Fruit fly (Drosophila melanogaster) whole organism, embryonic: ENCODE data around the gene SCCRO4.
A peak's percentile ranks its signal among the peaks of the same experiment; 100 is the strongest.

Experiments
- Aef1 ChIP-seq: fragments of 200-800 bp; sonication (Bioruptor generic); IDR thresholded peaks from 3 replicates; pipeline ENCODE4 v1.3.6; 2022; ENCODE audit warnings: missing biosample characterization, missing genetic modification characterization
- Asciz ChIP-seq: fragments of 200-800 bp; sonication (Bioruptor generic); optimal IDR thresholded peaks from 2 replicates; lab custom pipeline; 2017; ENCODE audit warnings: missing biosample characterization, mild to moderate bottlenecking, missing genetic modification characterization, missing genetic modification reagents
- CG10267 ChIP-seq: fragments of 200-800 bp; sonication (Bioruptor generic); optimal IDR thresholded peaks from 2 replicates; lab custom pipeline; 2018; ENCODE audit warnings: missing biosample characterization, mild to moderate bottlenecking, missing genetic modification characterization, moderate library complexity
- CG11085 ChIP-seq: fragments of 200-800 bp; sonication (Bioruptor generic); IDR thresholded peaks from 2 replicates; pipeline ENCODE4 v1.3.6; 2022; ENCODE audit warnings: missing biosample characterization, missing genetic modification characterization
- CG12299 ChIP-seq: fragments of 200-800 bp; sonication (Bioruptor generic); optimal IDR thresholded peaks from 2 replicates; lab custom pipeline; 2018; ENCODE audit warnings: missing biosample characterization, mild to moderate bottlenecking, missing genetic modification characterization
- CG13775 ChIP-seq: fragments of 200-800 bp; sonication (Bioruptor generic); optimal IDR thresholded peaks from 3 replicates; lab custom pipeline; 2017; ENCODE audit warnings: missing biosample characterization, mild to moderate bottlenecking, missing genetic modification characterization
- CG14965 ChIP-seq: fragments of 200-800 bp; sonication (Bioruptor generic); optimal IDR thresholded peaks from 2 replicates; lab custom pipeline; 2016; ENCODE audit warnings: missing biosample characterization, missing genetic modification characterization, borderline replicate concordance
- CG15073 ChIP-seq: fragments of 200-800 bp; sonication (Bioruptor generic); optimal IDR thresholded peaks from 2 replicates; lab custom pipeline; 2016; ENCODE audit warnings: missing biosample characterization, missing genetic modification characterization
- CG15514 ChIP-seq: fragments of 200-800 bp; sonication (Bioruptor generic); optimal IDR thresholded peaks from 3 replicates; lab custom pipeline; 2017; ENCODE audit warnings: missing biosample characterization, missing genetic modification characterization, mild to moderate bottlenecking, moderate library complexity, missing genetic modification reagents
- CG18764 ChIP-seq: fragments of 200-800 bp; sonication (Bioruptor generic); optimal IDR thresholded peaks from 3 replicates; lab custom pipeline; 2016; ENCODE audit warnings: missing biosample characterization, missing genetic modification characterization
- CG31224 ChIP-seq: fragments of 200-800 bp; sonication (Bioruptor generic); IDR thresholded peaks from 2 replicates; pipeline ENCODE4 v1.3.6; 2022; ENCODE audit warnings: missing biosample characterization, missing genetic modification characterization
- CG31365 ChIP-seq: fragments of 200-800 bp; sonication (Bioruptor generic); optimal IDR thresholded peaks from 2 replicates; lab custom pipeline; 2018; ENCODE audit warnings: missing biosample characterization, mild to moderate bottlenecking, missing genetic modification characterization
- CG32767 ChIP-seq: fragments of 200-800 bp; sonication (Bioruptor generic); IDR thresholded peaks from 2 replicates; pipeline ENCODE4 v1.3.6; 2022; ENCODE audit warnings: missing biosample characterization, missing genetic modification characterization
- CG4730 ChIP-seq: fragments of 200-800 bp; sonication (Bioruptor generic); IDR thresholded peaks from 2 replicates; pipeline ENCODE4 v1.3.6; 2022; ENCODE audit warnings: missing biosample characterization, missing genetic modification characterization
- CG5953 ChIP-seq: fragments of 200-800 bp; sonication (Bioruptor generic); IDR thresholded peaks from 2 replicates; pipeline ENCODE4 v1.3.6; 2022; ENCODE audit warnings: missing biosample characterization, missing genetic modification characterization
- CG7357 ChIP-seq: fragments of 200-800 bp; sonication (Bioruptor generic); IDR thresholded peaks from 3 replicates; pipeline ENCODE4 v1.3.6; 2022; ENCODE audit warnings: missing biosample characterization, missing genetic modification characterization
- CG7839 ChIP-seq: fragments of 200-800 bp; sonication (Bioruptor generic); optimal IDR thresholded peaks from 3 replicates; lab custom pipeline; 2018; ENCODE audit warnings: missing biosample characterization, mild to moderate bottlenecking, missing genetic modification characterization, moderate library complexity
- CG7987 ChIP-seq: fragments of 200-800 bp; sonication (Bioruptor generic); optimal IDR thresholded peaks from 2 replicates; lab custom pipeline; 2018; ENCODE audit warnings: missing biosample characterization, mild to moderate bottlenecking, missing genetic modification characterization, moderate library complexity
- CG8089 ChIP-seq: fragments of 200-800 bp; sonication (Bioruptor generic); optimal IDR thresholded peaks from 3 replicates; lab custom pipeline; 2016; ENCODE audit warnings: missing biosample characterization, missing genetic modification characterization
- CG9817 ChIP-seq: fragments of 200-800 bp; sonication (Bioruptor generic); optimal IDR thresholded peaks from 2 replicates; lab custom pipeline; 2018; ENCODE audit warnings: missing biosample characterization, mild to moderate bottlenecking, missing genetic modification characterization, moderate library complexity
- CoRest ChIP-seq: fragments of 200-800 bp; sonication (Bioruptor generic); optimal IDR thresholded peaks from 3 replicates; lab custom pipeline; 2018; ENCODE audit warnings: missing biosample characterization, mild to moderate bottlenecking, missing genetic modification characterization, moderate library complexity
- Ets65A ChIP-seq: fragments of 200-800 bp; sonication (Bioruptor generic); peaks from one replicate; lab custom pipeline; 2016; ENCODE audit warnings: missing biosample characterization, missing genetic modification characterization
- HLH3B ChIP-seq: fragments of 200-800 bp; sonication (Bioruptor generic); IDR thresholded peaks from 2 replicates; pipeline ENCODE4 v1.3.6; 2022; ENCODE audit warnings: missing biosample characterization, missing genetic modification characterization
- HmgD ChIP-seq: fragments of 200-800 bp; sonication (Bioruptor generic); optimal IDR thresholded peaks from 3 replicates; lab custom pipeline; 2016; ENCODE audit warnings: missing biosample characterization, missing genetic modification characterization
- HmgZ ChIP-seq: fragments of 200-800 bp; sonication (Bioruptor generic); optimal IDR thresholded peaks from 2 replicates; lab custom pipeline; 2018; ENCODE audit warnings: missing biosample characterization, mild to moderate bottlenecking, missing genetic modification characterization
- NC2α ChIP-seq: fragments of 200-800 bp; sonication (Bioruptor generic); optimal IDR thresholded peaks from 2 replicates; lab custom pipeline; 2016; ENCODE audit warnings: missing biosample characterization, missing genetic modification characterization
- Poxn ChIP-seq: fragments of 200-800 bp; sonication (Bioruptor generic); IDR thresholded peaks from 2 replicates; pipeline ENCODE4 v1.3.6; 2022; ENCODE audit warnings: missing biosample characterization, missing genetic modification characterization
- Sox102F ChIP-seq: fragments of 200-800 bp; sonication (Bioruptor generic); optimal IDR thresholded peaks from 2 replicates; lab custom pipeline; 2018; ENCODE audit warnings: missing biosample characterization, mild to moderate bottlenecking, missing genetic modification characterization, moderate library complexity
- Taf1 ChIP-seq: fragments of 200-800 bp; sonication (Bioruptor generic); IDR thresholded peaks from 2 replicates; pipeline ENCODE4 v1.3.6; 2022; ENCODE audit warnings: missing biosample characterization, missing genetic modification characterization
- abd-A ChIP-seq: fragments of 200-800 bp; sonication (Bioruptor generic); optimal IDR thresholded peaks from 3 replicates; lab custom pipeline; 2019; ENCODE audit warnings: missing biosample characterization, mild to moderate bottlenecking, missing genetic modification characterization, moderate library complexity
- ac ChIP-seq: fragments of 200-800 bp; sonication (Bioruptor generic); optimal IDR thresholded peaks from 3 replicates; lab custom pipeline; 2017; ENCODE audit warnings: missing biosample characterization, mild to moderate bottlenecking, missing genetic modification characterization
- bsh ChIP-seq, 2 experiments: fragments of 200-800 bp; sonication (Bioruptor generic); optimal IDR thresholded peaks; 2 replicates each; lab custom pipeline; 2017 to 2018; ENCODE audit warnings: mild to moderate bottlenecking in 2 of 2, missing biosample characterization in 2 of 2, missing genetic modification characterization in 2 of 2, moderate library complexity in 1 of 2
- corto ChIP-seq: fragments of 200-800 bp; sonication (Bioruptor generic); optimal IDR thresholded peaks from 2 replicates; lab custom pipeline; 2016; ENCODE audit warnings: missing biosample characterization, mild to moderate bottlenecking, missing genetic modification characterization, moderate library complexity
- dan ChIP-seq: fragments of 200-800 bp; sonication (Bioruptor generic); IDR thresholded peaks from 2 replicates; pipeline ENCODE4 v1.3.6; 2022; ENCODE audit warnings: missing biosample characterization, missing genetic modification characterization
- eve ChIP-seq, 2 experiments: fragments of >200 bp; optimal IDR thresholded peaks; 2 replicates each; lab custom pipeline; 2017; ENCODE audit warnings: missing biosample characterization in 2 of 2, missing genetic modification characterization in 2 of 2
- ewg ChIP-seq: fragments of 200-800 bp; sonication (Bioruptor generic); optimal IDR thresholded peaks from 3 replicates; lab custom pipeline; 2017; ENCODE audit warnings: mild to moderate bottlenecking, missing biosample characterization, missing genetic modification reagents, missing genetic modification characterization
- fd102C ChIP-seq: fragments of 200-800 bp; sonication (Bioruptor generic); optimal IDR thresholded peaks from 2 replicates; lab custom pipeline; 2018; ENCODE audit warnings: missing biosample characterization, mild to moderate bottlenecking, missing genetic modification characterization, moderate library complexity
- gem ChIP-seq: fragments of 200-800 bp; sonication (Bioruptor generic); optimal IDR thresholded peaks from 2 replicates; lab custom pipeline; 2019; ENCODE audit warnings: missing biosample characterization, mild to moderate bottlenecking, missing genetic modification characterization, moderate library complexity
- gsb ChIP-seq: fragments of 200-800 bp; sonication (Bioruptor generic); IDR thresholded peaks from 2 replicates; pipeline ENCODE4 v1.3.6; 2022; ENCODE audit warnings: missing biosample characterization, missing genetic modification characterization
- insv ChIP-seq, 2 experiments: fragments of 200-800 bp; sonication (Bioruptor generic); optimal IDR thresholded peaks; 3 replicates each; lab custom pipeline; 2016 to 2018; ENCODE audit warnings: missing biosample characterization in 2 of 2, missing genetic modification characterization in 2 of 2
- jigr1 ChIP-seq: fragments of 200-800 bp; sonication (Bioruptor generic); IDR thresholded peaks from 3 replicates; pipeline ENCODE4 v1.3.6; 2022; ENCODE audit warnings: missing biosample characterization, missing genetic modification characterization
- jing ChIP-seq: fragments of 200-800 bp; sonication (Bioruptor generic); optimal IDR thresholded peaks from 2 replicates; lab custom pipeline; 2018; ENCODE audit warnings: missing biosample characterization, mild to moderate bottlenecking, missing genetic modification characterization
- nau ChIP-seq: fragments of 200-800 bp; sonication (Bioruptor generic); optimal IDR thresholded peaks from 3 replicates; lab custom pipeline; 2017; ENCODE audit warnings: missing biosample characterization, mild to moderate bottlenecking, missing genetic modification characterization, missing genetic modification reagents
- pb ChIP-seq: fragments of 200-800 bp; sonication (Bioruptor generic); optimal IDR thresholded peaks from 3 replicates; lab custom pipeline; 2016; ENCODE audit warnings: missing biosample characterization, missing genetic modification characterization
- pzg ChIP-seq: fragments of 200-800 bp; sonication (Bioruptor generic); optimal IDR thresholded peaks from 3 replicates; lab custom pipeline; 2018; ENCODE audit warnings: missing biosample characterization, mild to moderate bottlenecking, missing genetic modification characterization, moderate library complexity
- shn ChIP-seq: fragments of 200-800 bp; sonication (Bioruptor generic); optimal IDR thresholded peaks from 3 replicates; lab custom pipeline; 2016; ENCODE audit warnings: missing biosample characterization, missing genetic modification characterization
- sima ChIP-seq: fragments of 200-800 bp; sonication (Bioruptor generic); optimal IDR thresholded peaks from 2 replicates; lab custom pipeline; 2016; ENCODE audit warnings: missing biosample characterization, missing genetic modification characterization
- sqz ChIP-seq: fragments of 200-800 bp; sonication (Bioruptor generic); optimal IDR thresholded peaks from 3 replicates; lab custom pipeline; 2018; ENCODE audit warnings: missing biosample characterization, mild to moderate bottlenecking, missing genetic modification characterization
- wdn ChIP-seq: fragments of 200-800 bp; sonication (Bioruptor generic); IDR thresholded peaks from 2 replicates; pipeline ENCODE4 v1.3.6; 2022; ENCODE audit warnings: missing biosample characterization, missing genetic modification characterization
- wek ChIP-seq: fragments of 200-800 bp; sonication (Bioruptor generic); optimal IDR thresholded peaks from 3 replicates; lab custom pipeline; 2018; ENCODE audit warnings: missing biosample characterization, mild to moderate bottlenecking, missing genetic modification characterization, moderate library complexity
- yki ChIP-seq: fragments of >200 bp; optimal IDR thresholded peaks from 3 replicates; lab custom pipeline; 2018

Gene SCCRO4

DNA sequence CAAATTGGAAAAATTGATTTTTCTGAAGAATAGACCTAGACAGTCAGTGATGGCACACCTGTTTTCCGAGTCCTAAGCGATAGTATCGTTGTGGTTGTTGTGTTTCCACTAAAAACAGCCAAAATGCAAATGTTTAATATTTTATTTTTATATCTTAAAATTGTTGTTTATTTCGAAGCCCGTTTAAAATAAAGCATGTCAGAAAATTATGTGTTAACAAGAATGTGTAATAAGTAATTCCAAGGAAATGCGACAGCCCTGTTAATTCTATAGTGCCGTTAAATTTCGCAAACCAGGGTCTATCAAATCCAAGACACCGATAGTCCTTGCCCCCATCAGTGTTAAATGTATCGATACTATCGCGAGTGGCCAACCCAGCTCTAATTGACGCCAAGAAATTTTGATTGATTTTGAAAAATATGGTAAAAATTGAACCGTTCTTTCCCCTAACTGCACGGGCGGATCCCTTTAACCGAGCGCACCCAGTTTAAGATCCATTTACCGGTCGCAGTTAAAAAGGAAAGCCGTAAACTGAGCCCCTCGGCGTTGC, 2.9 kb downstream of the SCCRO4 start, which contains the start of gene Pex23 (continued):
- peak; percentile 95 for TF ChIP-seq CG10267 (tag; lab: Kevin White, UChicago)
- peak; percentile 81 for TF ChIP-seq pzg
- TF ChIP-seq CG18764, result peak; percentile 86
- TF ChIP-seq Poxn (GFP tag; lab: Robert Waterston, UW), result no peak
- peak; percentile 81 for TF ChIP-seq Aef1 (GFP tag; lab: Robert Waterston, UW)
- TF ChIP-seq ac (GFP tag; lab: Kevin White, UChicago), result no peak
- TF ChIP-seq wek (GFP tag; lab: Kevin White, UChicago), result no peak
- no peak for TF ChIP-seq yki
- peak; percentile 47 for TF ChIP-seq NC2α
- TF ChIP-seq sqz, result no peak
- TF ChIP-seq CG15073 (GFP tag; lab: Kevin White, UChicago), result no peak
- TF ChIP-seq jigr1, result peak; percentile 35; the same call in 1 of the 3 replicates
- no peak for TF ChIP-seq sima (GFP tag; lab: Kevin White, UChicago)
- peak; percentile 38; the same call in 1 of the 2 replicates for TF ChIP-seq CG32767
- peak; percentile 47 for TF ChIP-seq CG12299 (tag; lab: Kevin White, UChicago)
- TF ChIP-seq abd-A, result no peak
- TF ChIP-seq CG7987 (GFP tag; lab: Kevin White, UChicago), result peak; percentile 56
- no peak for TF ChIP-seq CG14965 (GFP tag; lab: Kevin White, UChicago)
- peak; percentile 67 for TF ChIP-seq CG31224 (GFP tag; lab: Robert Waterston, UW)
- peak in 1 of 2 experiments; percentile 73 for TF ChIP-seq insv (GFP tag; optimal IDR thresholded peaks at IDR 0.05; lab: Kevin White, UChicago)
- TF ChIP-seq Asciz (GFP tag; lab: Kevin White, UChicago), result no peak
- TF ChIP-seq shn (GFP tag; lab: Kevin White, UChicago), result peak; percentile 70
- TF ChIP-seq CG9817, result peak; percentile 80
- TF ChIP-seq CoRest (tag; lab: Kevin White, UChicago), result peak; percentile 89
- peak; percentile 82 for TF ChIP-seq Sox102F (GFP tag; lab: Kevin White, UChicago)
- peak; percentile 80 for TF ChIP-seq HLH3B (GFP tag; lab: Robert Waterston, UW)
- TF ChIP-seq jing, result no peak
- peak; percentile 71 for TF ChIP-seq CG7839 (tag; lab: Kevin White, UChicago)
- no peak for TF ChIP-seq corto (GFP tag; lab: Kevin White, UChicago)
- no peak for TF ChIP-seq fd102C (GFP tag; lab: Kevin White, UChicago)
- TF ChIP-seq CG8089 (GFP tag; lab: Kevin White, UChicago), result no peak
- peak; percentile 83 for TF ChIP-seq CG5953 (GFP tag; lab: Robert Waterston, UW)
- peak; percentile 59; the same call in 1 of the 2 replicates for TF ChIP-seq Taf1
- peak; percentile 49 for TF ChIP-seq HmgD
- peak; percentile 97 for TF ChIP-seq CG15514 (GFP tag; lab: Kevin White, UChicago)
- TF ChIP-seq CG7357 (GFP tag; lab: Robert Waterston, UW), result peak; percentile 95
- peak; percentile 86 for TF ChIP-seq CG13775 (GFP tag; lab: Kevin White, UChicago)
- no peak for TF ChIP-seq gsb
- no peak for TF ChIP-seq nau (GFP tag; lab: Kevin White, UChicago)
- TF ChIP-seq dan, result peak; percentile 74
- peak; percentile 74 for TF ChIP-seq CG11085 (GFP tag; lab: Robert Waterston, UW)
- TF ChIP-seq Ets65A, result peak; percentile 96
- TF ChIP-seq HmgZ, result peak; percentile 86
- no peak for TF ChIP-seq CG31365
- peak; percentile 87 for TF ChIP-seq ewg (GFP tag; lab: Kevin White, UChicago)
- TF ChIP-seq bsh (GFP tag; optimal IDR thresholded peaks at IDR 0.05; lab: Kevin White, UChicago), result peak in 1 of 2 experiments; percentile 80
- no peak for TF ChIP-seq wdn (GFP tag; lab: Robert Waterston, UW)
- no peak for TF ChIP-seq pb (GFP tag; lab: Kevin White, UChicago)
- no peak for TF ChIP-seq eve (GFP tag; optimal IDR thresholded peaks at IDR 0.05; lab: Kevin White, UChicago)
- peak; percentile 70 for TF ChIP-seq CG4730 (GFP tag; lab: Robert Waterston, UW)
- TF ChIP-seq gem (tag; lab: Kevin White, UChicago), result peak; percentile 87
